Fruit fly (Drosophila melanogaster): ENCODE measurements around the gene CG8112.

Gene CG8112

DNA sequence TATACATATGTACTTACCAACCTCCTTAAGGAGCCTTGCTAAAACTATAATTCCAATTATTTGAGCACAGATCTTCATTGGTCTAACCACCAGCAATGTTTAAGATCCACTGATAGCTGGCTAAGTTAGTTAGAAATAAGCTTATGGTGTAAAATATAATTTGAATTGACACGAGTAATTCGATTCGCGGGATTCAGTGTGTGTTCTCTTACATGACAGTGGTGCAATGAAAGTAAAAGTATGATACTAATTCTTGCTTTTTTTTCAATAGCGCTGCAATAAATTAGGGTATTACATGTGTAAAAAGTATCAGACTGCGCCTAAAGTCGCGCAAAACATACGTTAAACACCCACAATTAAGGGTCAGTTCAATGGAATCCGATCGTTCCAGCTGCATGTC lies 32.8 kb upstream of the CG8112 start, which contains the start of gene CG33325:
Gene CG33325 (minus strand): TSS at position 101 of the 400 bp plus-strand sequence.
- TF ChIP-seq Abd-B (GFP tag; optimal IDR thresholded peaks at IDR 0.05): no peak
- TF ChIP-seq CrebA (GFP tag; optimal IDR thresholded peaks at IDR 0.05; ENCODE audit: borderline replicate concordance): no peak
- TF ChIP-seq sage (GFP tag; optimal IDR thresholded peaks at IDR 0.05): no peak
- TF ChIP-seq pan (optimal IDR thresholded peaks at IDR 0.05): no peak
- TF ChIP-seq h (GFP tag; optimal IDR thresholded peaks at IDR 0.05): no peak
- no peak for TF ChIP-seq usp (GFP tag; optimal IDR thresholded peaks at IDR 0.05)
- no peak for TF ChIP-seq tai (GFP tag; optimal IDR thresholded peaks at IDR 0.05)
- no peak for TF ChIP-seq Jra (GFP tag; optimal IDR thresholded peaks at IDR 0.05)
- TF ChIP-seq CG9705 (GFP tag; optimal IDR thresholded peaks at IDR 0.05): no peak
- no peak for TF ChIP-seq sv (GFP tag; optimal IDR thresholded peaks at IDR 0.05)
- no peak for TF ChIP-seq rgr (GFP tag; optimal IDR thresholded peaks at IDR 0.05)
- no peak for TF ChIP-seq Rel (GFP tag; optimal IDR thresholded peaks at IDR 0.05)
- TF ChIP-seq Rel (tag; optimal IDR thresholded peaks at IDR 0.05): no peak
- no peak for TF ChIP-seq N (GFP tag; optimal IDR thresholded peaks at IDR 0.05)
- TF ChIP-seq brk (GFP tag; optimal IDR thresholded peaks at IDR 0.05): no peak
- no peak for TF ChIP-seq Vsx2 (GFP tag; optimal IDR thresholded peaks at IDR 0.05; ENCODE audit: partially characterized antibody)
- no peak for TF ChIP-seq fru (GFP tag; optimal IDR thresholded peaks at IDR 0.05)
- no peak for TF ChIP-seq foxo (GFP tag; optimal IDR thresholded peaks at IDR 0.05)
- no peak for TF ChIP-seq Mio (GFP tag; optimal IDR thresholded peaks at IDR 0.05)

DNA sequence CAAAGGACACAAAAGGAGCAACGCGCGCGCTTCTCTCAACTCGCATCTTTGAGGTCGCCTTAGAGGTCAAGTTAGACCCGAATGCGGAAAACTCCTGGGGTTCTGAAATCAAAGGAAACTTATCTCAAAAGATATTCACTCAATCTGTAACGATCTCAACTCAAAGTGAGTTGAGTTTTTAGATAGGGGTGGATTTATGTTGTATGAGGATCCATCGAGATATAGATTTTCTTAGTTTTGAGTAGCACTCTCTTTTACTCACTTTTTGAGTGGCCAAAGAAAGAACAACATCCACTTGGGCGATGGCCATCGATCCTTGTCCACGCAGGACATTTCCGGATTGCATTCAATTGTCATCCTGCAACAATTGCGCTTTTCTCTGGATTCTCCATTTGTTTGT lies 32.1 kb upstream of the CG8112 start:
- TF ChIP-seq dl (GFP tag; optimal IDR thresholded peaks at IDR 0.05; ENCODE audit: insufficient read depth in 1 of 2, partially characterized antibody in 2 of 2) (no peak), lola (GFP tag; optimal IDR thresholded peaks at IDR 0.05) (no peak), CG9705 (GFP tag; optimal IDR thresholded peaks at IDR 0.05) (no peak), Rel (GFP tag; optimal IDR thresholded peaks at IDR 0.05) (no peak), Rel (tag; optimal IDR thresholded peaks at IDR 0.05) (no peak), psq (GFP tag; optimal IDR thresholded peaks at IDR 0.05) (no peak), pan (optimal IDR thresholded peaks at IDR 0.05) (no peak), Vsx2 (GFP tag; optimal IDR thresholded peaks at IDR 0.05; ENCODE audit: partially characterized antibody) (no peak), usp (GFP tag; optimal IDR thresholded peaks at IDR 0.05) (no peak), Hr83 (GFP tag; optimal IDR thresholded peaks at IDR 0.05; ENCODE audit: poor library complexity, severe bottlenecking) (no peak), Mio (GFP tag; optimal IDR thresholded peaks at IDR 0.05) (no peak), CrebA (GFP tag; optimal IDR thresholded peaks at IDR 0.05; ENCODE audit: borderline replicate concordance) (no peak), CG32264 (GFP tag; optimal IDR thresholded peaks at IDR 0.05) (no peak), dmrt93B (GFP tag; optimal IDR thresholded peaks at IDR 0.05) (no peak), GATAd (GFP tag; optimal IDR thresholded peaks at IDR 0.05) (no peak), Myc (optimal IDR thresholded peaks at IDR 0.05) (no peak), Hr78 (GFP tag; optimal IDR thresholded peaks at IDR 0.05) (no peak)

DNA sequence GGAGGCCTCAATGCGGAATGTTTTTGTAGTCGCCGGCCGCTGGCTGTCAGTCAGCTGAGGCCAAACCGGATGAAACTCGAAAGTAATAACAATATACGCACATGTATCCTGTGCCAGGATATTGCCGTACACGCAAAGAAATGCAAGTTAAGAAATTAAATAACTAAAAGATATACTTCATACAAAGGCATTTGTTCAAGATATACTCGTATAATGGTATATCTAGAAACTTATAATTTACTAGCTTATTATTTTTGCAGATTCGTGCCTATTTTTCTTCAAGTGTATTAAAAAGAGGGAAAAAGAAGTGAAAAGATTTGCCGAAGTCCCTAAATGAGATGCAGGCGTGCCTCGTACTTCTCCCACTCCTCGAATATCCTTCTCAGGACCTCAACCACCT lies 29.5 kb upstream of the CG8112 start:
- no peak for TF ChIP-seq dmrt93B (GFP tag; optimal IDR thresholded peaks at IDR 0.05)
- no peak for TF ChIP-seq rgr (GFP tag; optimal IDR thresholded peaks at IDR 0.05)
- TF ChIP-seq Hnf4 (GFP tag; optimal IDR thresholded peaks at IDR 0.05): no peak
- TF ChIP-seq CG9705 (GFP tag; optimal IDR thresholded peaks at IDR 0.05): no peak

DNA sequence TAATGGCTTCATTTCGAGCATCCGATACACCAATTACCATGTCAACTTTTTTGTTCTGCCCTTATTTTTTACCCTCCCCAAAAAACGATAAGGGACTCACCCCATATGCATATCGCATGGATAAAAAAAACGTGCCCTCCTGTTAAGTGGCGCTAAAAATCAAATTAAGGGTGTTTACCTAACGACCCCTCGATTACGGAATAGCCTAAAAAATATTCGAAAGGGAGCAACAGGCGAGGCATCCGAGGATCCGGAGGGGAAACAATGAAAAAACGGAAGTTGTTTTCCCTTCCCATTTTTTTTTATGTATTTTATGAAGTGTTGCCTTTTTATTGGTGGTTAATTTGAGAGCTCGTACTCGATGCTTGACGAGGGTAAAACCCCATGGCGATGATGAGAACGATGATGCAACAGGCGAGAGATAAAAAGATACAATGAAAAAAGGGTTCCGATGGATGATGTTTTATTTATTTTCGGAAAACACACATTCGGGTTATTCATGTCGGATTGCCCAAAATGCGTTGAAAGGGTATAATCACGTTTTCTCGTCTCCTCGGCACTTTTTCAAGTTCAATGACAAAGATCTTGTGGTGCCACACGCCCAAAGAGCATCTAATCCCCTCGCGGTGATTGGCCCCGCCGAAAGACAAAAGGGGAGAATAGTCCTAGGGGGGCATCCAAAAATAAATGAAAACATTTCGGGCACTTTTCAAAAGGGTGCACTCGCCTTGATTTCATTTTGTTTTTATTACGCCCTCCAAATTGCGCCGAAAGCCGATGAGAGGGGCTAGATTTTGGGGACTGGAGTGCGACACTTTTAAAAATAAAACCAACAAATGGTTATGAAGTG lies 28.2 kb upstream of the CG8112 start, which contains the start of gene CG44227:
Gene CG44227 (minus strand): TSS at position 849 of the 850 bp plus-strand sequence.
- TF ChIP-seq Vsx2 (GFP tag; optimal IDR thresholded peaks at IDR 0.05; ENCODE audit: partially characterized antibody) (no peak), Dif (GFP tag; optimal IDR thresholded peaks at IDR 0.05; ENCODE audit: partially characterized antibody) (no peak), Rel (GFP tag; optimal IDR thresholded peaks at IDR 0.05) (no peak), Rel (tag; optimal IDR thresholded peaks at IDR 0.05) (no peak), CG9705 (GFP tag; optimal IDR thresholded peaks at IDR 0.05) (no peak), Hnf4 (GFP tag; optimal IDR thresholded peaks at IDR 0.05) (no peak), Mio (GFP tag; optimal IDR thresholded peaks at IDR 0.05) (no peak), dmrt93B (GFP tag; optimal IDR thresholded peaks at IDR 0.05) (no peak), tai (GFP tag; optimal IDR thresholded peaks at IDR 0.05) (no peak)

DNA sequence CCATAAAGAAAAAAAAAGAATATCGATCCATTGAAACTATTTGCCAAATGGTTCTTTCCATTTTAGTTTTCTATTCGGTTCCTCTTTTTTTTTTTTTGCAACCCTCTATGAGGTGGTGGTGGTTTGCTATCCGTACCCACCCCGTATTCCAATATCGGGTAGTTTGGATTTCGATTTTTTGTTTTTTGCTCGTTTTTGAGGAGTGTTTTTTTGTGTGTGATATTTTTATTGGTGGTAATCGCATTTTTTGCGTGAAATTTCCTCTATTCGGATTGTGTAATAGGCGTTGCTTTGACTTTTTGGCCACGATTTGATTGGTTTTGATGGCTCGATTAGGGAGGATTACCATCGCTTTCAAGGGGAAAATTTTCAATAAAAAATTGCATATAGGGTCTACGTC lies 26.3 kb upstream of the CG8112 start:
- TF ChIP-seq jim (GFP tag; optimal IDR thresholded peaks at IDR 0.05) (no peak), usp (GFP tag; optimal IDR thresholded peaks at IDR 0.05) (no peak), dmrt93B (GFP tag; optimal IDR thresholded peaks at IDR 0.05) (no peak), Jra (GFP tag; optimal IDR thresholded peaks at IDR 0.05) (no peak), pan (optimal IDR thresholded peaks at IDR 0.05) (no peak), CrebA (GFP tag; optimal IDR thresholded peaks at IDR 0.05; ENCODE audit: borderline replicate concordance) (no peak), Rel (GFP tag; optimal IDR thresholded peaks at IDR 0.05) (no peak), Rel (tag; optimal IDR thresholded peaks at IDR 0.05) (no peak), sage (GFP tag; optimal IDR thresholded peaks at IDR 0.05) (no peak), foxo (GFP tag; optimal IDR thresholded peaks at IDR 0.05) (no peak), psq (GFP tag; optimal IDR thresholded peaks at IDR 0.05) (no peak), Dfd (GFP tag; optimal IDR thresholded peaks at IDR 0.05) (no peak), CG32264 (GFP tag; optimal IDR thresholded peaks at IDR 0.05) (no peak), dl (GFP tag; optimal IDR thresholded peaks at IDR 0.05; ENCODE audit: insufficient read depth in 1 of 2, partially characterized antibody in 2 of 2) (no peak), HLH106 (tag; optimal IDR thresholded peaks at IDR 0.05) (no peak)
